Worm (Caenorhabditis elegans): ENCODE results near the gene cul-2.

DNA sequence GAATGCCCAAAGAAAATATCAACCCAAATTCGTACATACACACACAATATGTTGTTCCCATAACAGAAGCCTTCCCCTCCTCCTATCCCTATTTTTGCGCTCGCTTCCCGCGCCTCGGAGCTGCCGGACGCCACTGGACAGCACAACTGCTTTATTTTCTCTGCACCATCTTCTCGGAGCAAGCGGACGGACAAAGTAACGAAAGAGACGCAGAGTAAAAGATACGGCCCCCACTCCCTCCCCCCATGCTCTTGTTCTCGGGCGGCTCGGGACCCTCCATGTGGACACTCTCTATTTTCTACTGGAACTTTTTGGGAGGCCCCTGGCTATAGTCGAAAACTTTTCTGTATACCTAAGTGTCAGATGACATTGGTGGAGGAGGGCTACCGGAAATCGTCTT is 10.8 kb downstream of the cul-2 start:
- TF ChIP-seq unc-62 (GFP tag; optimal IDR thresholded peaks at IDR 0.05 in 1 of 2) (no peak), unc-62 (tag; optimal IDR thresholded peaks at IDR 0.05) (no peak), tag-97 (GFP tag; IDR thresholded peaks at IDR 0.05) (no peak), ztf-7 (tag; optimal IDR thresholded peaks at IDR 0.05) (no peak), Y105C5A.15 (GFP tag; IDR thresholded peaks at IDR 0.05) (no peak), ceh-28 (tag; optimal IDR thresholded peaks at IDR 0.05) (no peak), aly-2 (tag; optimal IDR thresholded peaks at IDR 0.05) (no peak), nhr-237 (tag; optimal IDR thresholded peaks at IDR 0.05) (no peak), lin-1 (GFP tag; IDR thresholded peaks at IDR 0.05) (no peak), zfp-3 (GFP tag; conservative IDR thresholded peaks at IDR 0.05) (no peak), egl-27 (tag; optimal IDR thresholded peaks at IDR 0.05) (no peak), ama-1 (optimal IDR thresholded peaks at IDR 0.05) (no peak), lin-15B (tag; optimal IDR thresholded peaks at IDR 0.05) (no peak), fkh-10 (GFP tag; optimal IDR thresholded peaks at IDR 0.05) (peak; percentile 8), zfp-2 (tag; optimal IDR thresholded peaks at IDR 0.05) (no peak)
